Fruit fly (Drosophila melanogaster) whole organism, embryonic: Measurements from ENCODE around the gene kri.

Source experiments
- Atf6 ChIP-seq: fragments of 200-800 bp; sonication (Bioruptor generic); IDR thresholded peaks from 2 replicates; pipeline ENCODE4 v1.3.6; 2022; ENCODE audit warnings: missing biosample characterization, missing genetic modification characterization
- Awh ChIP-seq: fragments of 200-800 bp; sonication (Bioruptor generic); IDR thresholded peaks from 2 replicates; pipeline ENCODE4, ENCODE4 v1.3.6; 2022; ENCODE audit warnings: missing biosample characterization, missing genetic modification characterization
- Blimp-1 ChIP-seq: fragments of 200-800 bp; sonication (Bioruptor generic); optimal IDR thresholded peaks from 3 replicates; lab custom pipeline; 2018; ENCODE audit warnings: missing biosample characterization, missing genetic modification characterization, mild to moderate bottlenecking, moderate library complexity, missing genetic modification reagents
- C15 ChIP-seq: fragments of 200-800 bp; sonication (Bioruptor generic); IDR thresholded peaks from 3 replicates; pipeline ENCODE4 v1.3.6; 2022; ENCODE audit warnings: missing biosample characterization, missing genetic modification characterization
- CG10366 ChIP-seq: fragments of 200-800 bp; sonication (Bioruptor generic); IDR thresholded peaks from 2 replicates; pipeline ENCODE4 v1.3.6; 2022; ENCODE audit warnings: missing biosample characterization, missing genetic modification characterization
- CG12219 ChIP-seq: fragments of 200-800 bp; sonication (Bioruptor generic); optimal IDR thresholded peaks from 3 replicates; lab custom pipeline; 2018; ENCODE audit warnings: missing biosample characterization, mild to moderate bottlenecking, missing genetic modification characterization
- CG12769 ChIP-seq: fragments of 200-800 bp; sonication (Bioruptor generic); optimal IDR thresholded peaks from 2 replicates; lab custom pipeline; 2019; ENCODE audit warnings: missing biosample characterization, mild to moderate bottlenecking, missing genetic modification characterization, moderate library complexity
- CG15479 ChIP-seq: fragments of 200-800 bp; sonication (Bioruptor generic); optimal IDR thresholded peaks from 3 replicates; lab custom pipeline; 2019; ENCODE audit warnings: missing biosample characterization, mild to moderate bottlenecking, missing genetic modification characterization, moderate library complexity
- CG2129 ChIP-seq: fragments of 200-800 bp; sonication (Bioruptor generic); IDR thresholded peaks from 2 replicates; pipeline ENCODE4 v1.3.6; 2022; ENCODE audit warnings: missing biosample characterization, missing genetic modification characterization; ENCODE audit not compliant: partially characterized antibody
- CG3281 ChIP-seq: fragments of 200-800 bp; sonication (Bioruptor generic); optimal IDR thresholded peaks from 3 replicates; lab custom pipeline; 2017; ENCODE audit warnings: missing biosample characterization, mild to moderate bottlenecking, missing genetic modification characterization
- CG3838 ChIP-seq: fragments of 200-800 bp; sonication (Bioruptor generic); optimal IDR thresholded peaks from 3 replicates; lab custom pipeline; 2016; ENCODE audit warnings: missing biosample characterization, missing genetic modification characterization
- CG43689 ChIP-seq: fragments of 200-800 bp; sonication (Bioruptor generic); IDR thresholded peaks from 2 replicates; pipeline ENCODE4 v1.3.6; 2022; ENCODE audit warnings: missing biosample characterization, missing genetic modification characterization
- CG5180 ChIP-seq: fragments of 200-800 bp; sonication (Bioruptor generic); optimal IDR thresholded peaks from 3 replicates; lab custom pipeline; 2017; ENCODE audit warnings: missing biosample characterization, missing genetic modification characterization, mild to moderate bottlenecking, moderate library complexity, missing genetic modification reagents
- CG6175 ChIP-seq: fragments of 200-800 bp; sonication (Bioruptor generic); IDR thresholded peaks from 3 replicates; pipeline ENCODE4 v1.3.6; 2022; ENCODE audit warnings: missing biosample characterization, missing genetic modification characterization
- CG7357 ChIP-seq: fragments of 200-800 bp; sonication (Bioruptor generic); IDR thresholded peaks from 3 replicates; pipeline ENCODE4 v1.3.6; 2022; ENCODE audit warnings: missing biosample characterization, missing genetic modification characterization
- CG7556 ChIP-seq: fragments of 200-800 bp; sonication (Bioruptor generic); optimal IDR thresholded peaks from 2 replicates; lab custom pipeline; 2017; ENCODE audit warnings: missing biosample characterization, mild to moderate bottlenecking, missing genetic modification characterization
- CG7963 ChIP-seq: fragments of 200-800 bp; sonication (Bioruptor generic); IDR thresholded peaks from 3 replicates; pipeline ENCODE4 v1.3.6; 2022; ENCODE audit warnings: missing biosample characterization, missing genetic modification characterization; ENCODE audit not compliant: partially characterized antibody
- CG9437 ChIP-seq: fragments of 200-800 bp; sonication (Bioruptor generic); optimal IDR thresholded peaks from 2 replicates; lab custom pipeline; 2018; ENCODE audit warnings: missing biosample characterization, mild to moderate bottlenecking, missing genetic modification characterization
- CHES-1-like ChIP-seq: fragments of 200-800 bp; sonication (Bioruptor generic); optimal IDR thresholded peaks from 2 replicates; lab custom pipeline; 2016; ENCODE audit warnings: missing biosample characterization, missing genetic modification characterization
- Camta ChIP-seq: fragments of 200-800 bp; sonication (Bioruptor generic); optimal IDR thresholded peaks from 2 replicates; lab custom pipeline; 2016; ENCODE audit warnings: missing biosample characterization, missing genetic modification characterization
- CoRest ChIP-seq: fragments of 200-800 bp; sonication (Bioruptor generic); optimal IDR thresholded peaks from 3 replicates; lab custom pipeline; 2018; ENCODE audit warnings: missing biosample characterization, mild to moderate bottlenecking, missing genetic modification characterization, moderate library complexity
- D ChIP-seq, 2 experiments: fragments of 200-800 bp in 1 of 2; fragments of >200 bp in 1 of 2; sonication (Bioruptor generic) in 1 of 2; optimal IDR thresholded peaks; 2 replicates in 1 of 2; 3 replicates in 1 of 2; lab custom pipeline; 2017; ENCODE audit warnings: mild to moderate bottlenecking in 1 of 2, missing biosample characterization in 1 of 2, missing genetic modification characterization in 1 of 2, missing genetic modification reagents in 1 of 2
- Deaf1 ChIP-seq: fragments of 200-800 bp; optimal IDR thresholded peaks from 3 replicates; lab custom pipeline; 2019; ENCODE audit warnings: missing biosample characterization, mild to moderate bottlenecking, missing genetic modification characterization, moderate library complexity
- Dek ChIP-seq: fragments of 200-800 bp; sonication (Bioruptor generic); optimal IDR thresholded peaks from 3 replicates; lab custom pipeline; 2019; ENCODE audit warnings: missing biosample characterization, mild to moderate bottlenecking, missing genetic modification characterization, moderate library complexity
- Drgx ChIP-seq: fragments of 200-800 bp; sonication (Bioruptor generic); IDR thresholded peaks from 2 replicates; pipeline ENCODE4 v1.3.6; 2022; ENCODE audit warnings: missing biosample characterization, missing genetic modification characterization
- ERR ChIP-seq: fragments of 200-800 bp; sonication (Bioruptor generic); optimal IDR thresholded peaks from 2 replicates; lab custom pipeline; 2016; ENCODE audit warnings: missing biosample characterization, missing genetic modification characterization
- Ets65A ChIP-seq: fragments of 200-800 bp; sonication (Bioruptor generic); peaks from one replicate; lab custom pipeline; 2016; ENCODE audit warnings: missing biosample characterization, missing genetic modification characterization
- Gsc ChIP-seq: fragments of 200-800 bp; sonication (Bioruptor generic); IDR thresholded peaks from 2 replicates; pipeline ENCODE4 v1.3.6; 2022; ENCODE audit warnings: missing biosample characterization, missing genetic modification characterization
- Hey ChIP-seq: fragments of 200-800 bp; sonication (Bioruptor generic); optimal IDR thresholded peaks from 3 replicates; lab custom pipeline; 2018; ENCODE audit warnings: missing biosample characterization, mild to moderate bottlenecking, missing genetic modification characterization
- Hr3 ChIP-seq: fragments of 200-800 bp; sonication (Bioruptor generic); optimal IDR thresholded peaks from 3 replicates; lab custom pipeline; 2016; ENCODE audit warnings: missing biosample characterization, missing genetic modification characterization
- MTF-1 ChIP-seq: fragments of 200-800 bp; sonication (Bioruptor generic); optimal IDR thresholded peaks from 2 replicates; lab custom pipeline; 2018; ENCODE audit warnings: missing biosample characterization, mild to moderate bottlenecking, missing genetic modification characterization, borderline replicate concordance
- Med ChIP-seq: fragments of 200-800 bp; sonication (Bioruptor generic); peaks from one replicate; lab custom pipeline; 2016; ENCODE audit warnings: missing biosample characterization, missing genetic modification characterization, mild to moderate bottlenecking, inconsistent platforms, moderate library complexity
- Neu2 ChIP-seq: fragments of 200-800 bp; sonication (Bioruptor generic); optimal IDR thresholded peaks from 3 replicates; lab custom pipeline; 2016; ENCODE audit warnings: missing biosample characterization, missing genetic modification characterization, borderline replicate concordance
- Pdp1 ChIP-seq, 2 experiments: fragments of 200-800 bp; sonication (Bioruptor generic); optimal IDR thresholded peaks; 3 replicates each; lab custom pipeline; 2016; ENCODE audit warnings: missing biosample characterization in 2 of 2, missing genetic modification characterization in 2 of 2, mild to moderate bottlenecking in 1 of 2, moderate library complexity in 1 of 2
- Rx ChIP-seq: fragments of 200-800 bp; sonication (Bioruptor generic); IDR thresholded peaks from 2 replicates; pipeline ENCODE4 v1.3.6; 2022; ENCODE audit warnings: missing biosample characterization, missing genetic modification characterization
- Scr ChIP-seq: fragments of 200-800 bp; sonication (Bioruptor generic); IDR thresholded peaks from 2 replicates; pipeline ENCODE4 v1.3.6; 2022; ENCODE audit warnings: missing biosample characterization, missing genetic modification characterization; ENCODE audit not compliant: partially characterized antibody
- Six4 ChIP-seq: fragments of 200-800 bp; sonication (Bioruptor generic); optimal IDR thresholded peaks from 2 replicates; lab custom pipeline; 2016; ENCODE audit warnings: missing biosample characterization, missing genetic modification characterization
- Sox100B ChIP-seq: fragments of 200-800 bp; sonication (Bioruptor generic); optimal IDR thresholded peaks from 3 replicates; lab custom pipeline; 2018; ENCODE audit warnings: missing biosample characterization, mild to moderate bottlenecking, missing genetic modification characterization
- abd-A ChIP-seq: fragments of 200-800 bp; sonication (Bioruptor generic); optimal IDR thresholded peaks from 3 replicates; lab custom pipeline; 2019; ENCODE audit warnings: missing biosample characterization, mild to moderate bottlenecking, missing genetic modification characterization, moderate library complexity
- chif ChIP-seq, 2 experiments: fragments of 200-800 bp; sonication (Bioruptor generic); optimal IDR thresholded peaks; 3 replicates each; lab custom pipeline; 2016; ENCODE audit warnings: missing biosample characterization in 2 of 2, missing genetic modification characterization in 2 of 2
- chinmo ChIP-seq: fragments of 200-800 bp; sonication (Bioruptor generic); IDR thresholded peaks from 4 replicates; pipeline ENCODE4 v1.3.6; 2022; ENCODE audit warnings: missing biosample characterization, missing genetic modification characterization; ENCODE audit not compliant: partially characterized antibody
- dimm ChIP-seq: fragments of 200-800 bp; sonication (Bioruptor generic); IDR thresholded peaks from 2 replicates; pipeline ENCODE4 v1.3.6; 2022; ENCODE audit warnings: missing biosample characterization, missing genetic modification characterization
- en ChIP-seq: fragments of 200-800 bp; sonication (Bioruptor generic); optimal IDR thresholded peaks from 2 replicates; lab custom pipeline; 2016; ENCODE audit warnings: missing biosample characterization, missing genetic modification characterization
- luna ChIP-seq: fragments of 200-800 bp; sonication (Bioruptor generic); optimal IDR thresholded peaks from 2 replicates; lab custom pipeline; 2016; ENCODE audit warnings: missing biosample characterization, missing genetic modification characterization
- oc ChIP-seq: fragments of 200-800 bp; sonication (Bioruptor generic); optimal IDR thresholded peaks from 2 replicates; lab custom pipeline; 2018; ENCODE audit warnings: missing biosample characterization, mild to moderate bottlenecking, missing genetic modification characterization, moderate library complexity
- pros ChIP-seq: fragments of 200-800 bp; sonication (Bioruptor generic); optimal IDR thresholded peaks from 3 replicates; lab custom pipeline; 2019; ENCODE audit warnings: missing biosample characterization, mild to moderate bottlenecking, missing genetic modification characterization, moderate library complexity
- sd ChIP-seq: fragments of 200-800 bp; sonication (Bioruptor generic); optimal IDR thresholded peaks from 3 replicates; lab custom pipeline; 2018; ENCODE audit warnings: missing biosample characterization, mild to moderate bottlenecking, missing genetic modification characterization, moderate library complexity
- sqz ChIP-seq: fragments of 200-800 bp; sonication (Bioruptor generic); optimal IDR thresholded peaks from 3 replicates; lab custom pipeline; 2018; ENCODE audit warnings: missing biosample characterization, mild to moderate bottlenecking, missing genetic modification characterization
- sr ChIP-seq: fragments of 200-800 bp; sonication (Bioruptor generic); IDR thresholded peaks from 3 replicates; pipeline ENCODE4 v1.3.6; 2022; ENCODE audit warnings: missing biosample characterization, missing genetic modification characterization
- unpg ChIP-seq: fragments of 200-800 bp; sonication (Bioruptor generic); optimal IDR thresholded peaks from 3 replicates; lab custom pipeline; 2018; ENCODE audit warnings: missing biosample characterization, mild to moderate bottlenecking, missing genetic modification characterization, moderate library complexity
- zen ChIP-seq: fragments of 200-800 bp; sonication (Bioruptor generic); optimal IDR thresholded peaks from 3 replicates; lab custom pipeline; 2018; ENCODE audit warnings: missing biosample characterization, mild to moderate bottlenecking, missing genetic modification characterization, moderate library complexity

kri gene

DNA sequence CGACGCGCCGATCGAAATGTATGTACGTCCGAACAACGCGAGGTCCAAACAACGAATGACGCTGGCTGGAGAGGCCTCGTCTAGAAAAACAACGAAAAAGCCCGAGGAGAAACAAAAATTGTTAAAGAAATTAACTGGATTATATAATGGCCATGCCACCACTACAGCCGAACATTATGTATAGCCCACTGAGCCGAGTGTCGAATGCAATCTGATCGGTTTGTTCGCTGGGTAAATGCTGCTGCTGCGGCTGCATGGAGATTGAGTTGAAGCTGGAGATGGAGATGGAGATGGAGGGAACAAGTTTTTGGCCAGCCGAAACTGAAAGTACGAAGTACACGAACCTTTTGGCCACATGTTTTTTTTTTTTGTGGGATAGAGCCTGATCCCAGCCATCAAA lies 24.2 kb upstream of the kri start, which contains the start of gene Cralbp:
Cralbp (minus strand) TSS at position 115 of the 400 bp plus-strand sequence.
- peak; percentile 54 for TF ChIP-seq Blimp-1
- no peak for TF ChIP-seq Sox100B
- TF ChIP-seq Pdp1 (GFP tag; optimal IDR thresholded peaks at IDR 0.05; lab: Kevin White, UChicago), result peak in 1 of 2 experiments; percentile 89
- no peak for TF ChIP-seq Hr3
- no peak for TF ChIP-seq CG10366 (GFP tag; lab: Robert Waterston, UW)
- TF ChIP-seq CG7357 (GFP tag; lab: Robert Waterston, UW), result no peak
- TF ChIP-seq Scr (GFP tag; lab: Robert Waterston, UW), result no peak
- TF ChIP-seq CoRest (tag; lab: Kevin White, UChicago), result no peak
- no peak for TF ChIP-seq zen (tag; lab: Kevin White, UChicago)
- TF ChIP-seq en (GFP tag; lab: Kevin White, UChicago), result no peak
- TF ChIP-seq ERR (GFP tag; lab: Kevin White, UChicago), result no peak
- no peak for TF ChIP-seq sr (GFP tag; lab: Robert Waterston, UW)
- TF ChIP-seq CG7556 (GFP tag; lab: Kevin White, UChicago), result no peak
- no peak for TF ChIP-seq CG2129 (GFP tag; lab: Robert Waterston, UW)
- peak; percentile 45 for TF ChIP-seq Med (GFP tag; lab: Kevin White, UChicago)
- TF ChIP-seq CG43689 (GFP tag; lab: Robert Waterston, UW), result no peak
- no peak for TF ChIP-seq CG12219 (GFP tag; lab: Kevin White, UChicago)
- no peak for TF ChIP-seq Hey
- no peak for TF ChIP-seq Dek (tag; lab: Kevin White, UChicago)
- TF ChIP-seq CG3281 (GFP tag; lab: Kevin White, UChicago), result no peak
- TF ChIP-seq Drgx (GFP tag; lab: Robert Waterston, UW), result 0 out of 2 replicates have a peak, but pooled peaks have one; percentile 22
- TF ChIP-seq C15 (GFP tag; lab: Robert Waterston, UW), result no peak
- no peak for TF ChIP-seq Gsc (GFP tag; lab: Robert Waterston, UW)
- peak; percentile 16 for TF ChIP-seq CG5180
- no peak for TF ChIP-seq MTF-1 (GFP tag; lab: Kevin White, UChicago)
- 0 out of 4 replicates have a peak, but pooled peaks have one; percentile 71 for TF ChIP-seq chinmo (GFP tag; lab: Robert Waterston, UW)
- peak; percentile 45 for TF ChIP-seq oc
- TF ChIP-seq luna, result no peak
- no peak for TF ChIP-seq dimm
- TF ChIP-seq Ets65A, result peak; percentile 69
- TF ChIP-seq CG12769, result peak; percentile 38
- TF ChIP-seq CG7963 (GFP tag; lab: Robert Waterston, UW), result no peak
- no peak for TF ChIP-seq sd (tag; lab: Kevin White, UChicago)
- peak; percentile 77 for TF ChIP-seq Deaf1
- no peak for TF ChIP-seq CHES-1-like (GFP tag; lab: Kevin White, UChicago)
- TF ChIP-seq sqz, result peak; percentile 30
- TF ChIP-seq Rx (GFP tag; lab: Robert Waterston, UW), result no peak
- no peak for TF ChIP-seq CG9437 (GFP tag; lab: Kevin White, UChicago)

DNA sequence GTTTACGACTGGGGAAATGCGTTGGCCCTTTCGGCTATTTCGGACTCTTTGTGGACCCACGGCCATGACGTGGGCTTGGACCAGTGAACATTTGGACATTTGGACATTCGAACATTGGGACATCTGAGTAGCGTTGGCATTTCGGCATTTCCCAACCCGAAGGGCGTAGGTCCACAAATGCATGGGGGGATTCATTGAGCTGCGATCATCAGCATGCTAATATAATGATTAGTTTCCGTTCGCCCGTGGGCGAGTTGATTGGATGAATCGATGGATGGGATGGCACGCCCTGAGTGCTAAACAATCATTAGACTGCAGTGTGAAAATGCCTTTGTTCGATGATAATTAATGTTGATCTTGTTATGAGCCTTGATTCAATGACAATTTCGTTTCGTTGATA lies 23.3 kb upstream of the kri start:
- TF ChIP-seq CG3838 (GFP tag; lab: Kevin White, UChicago) (no peak), Atf6 (GFP tag; lab: Robert Waterston, UW) (no peak), abd-A (tag; lab: Kevin White, UChicago) (peak; percentile 52), pros (GFP tag; lab: Kevin White, UChicago) (no peak), Blimp-1 (no peak), CG15479 (GFP tag; lab: Kevin White, UChicago) (peak; percentile 44), CG6175 (GFP tag; lab: Robert Waterston, UW) (no peak), Awh (GFP tag; lab: Robert Waterston, UW) (peak; percentile 84), Neu2 (GFP tag; lab: Kevin White, UChicago) (no peak), Camta (GFP tag; lab: Kevin White, UChicago) (no peak), unpg (GFP tag; lab: Kevin White, UChicago) (no peak), D (optimal IDR thresholded peaks at IDR 0.05; lab: Kevin White, UChicago) (no peak), D (GFP tag; optimal IDR thresholded peaks at IDR 0.05; lab: Kevin White, UChicago) (no peak), Pdp1 (GFP tag; optimal IDR thresholded peaks at IDR 0.05; lab: Kevin White, UChicago) (no peak), Six4 (GFP tag; lab: Kevin White, UChicago) (no peak), chif (GFP tag; optimal IDR thresholded peaks at IDR 0.05; lab: Kevin White, UChicago) (no peak), sr (GFP tag; lab: Robert Waterston, UW) (peak; percentile 82)
